Fruit fly (Drosophila melanogaster): ENCODE measurements around the gene alpha-Est4.

The alpha-Est4 gene

DNA sequence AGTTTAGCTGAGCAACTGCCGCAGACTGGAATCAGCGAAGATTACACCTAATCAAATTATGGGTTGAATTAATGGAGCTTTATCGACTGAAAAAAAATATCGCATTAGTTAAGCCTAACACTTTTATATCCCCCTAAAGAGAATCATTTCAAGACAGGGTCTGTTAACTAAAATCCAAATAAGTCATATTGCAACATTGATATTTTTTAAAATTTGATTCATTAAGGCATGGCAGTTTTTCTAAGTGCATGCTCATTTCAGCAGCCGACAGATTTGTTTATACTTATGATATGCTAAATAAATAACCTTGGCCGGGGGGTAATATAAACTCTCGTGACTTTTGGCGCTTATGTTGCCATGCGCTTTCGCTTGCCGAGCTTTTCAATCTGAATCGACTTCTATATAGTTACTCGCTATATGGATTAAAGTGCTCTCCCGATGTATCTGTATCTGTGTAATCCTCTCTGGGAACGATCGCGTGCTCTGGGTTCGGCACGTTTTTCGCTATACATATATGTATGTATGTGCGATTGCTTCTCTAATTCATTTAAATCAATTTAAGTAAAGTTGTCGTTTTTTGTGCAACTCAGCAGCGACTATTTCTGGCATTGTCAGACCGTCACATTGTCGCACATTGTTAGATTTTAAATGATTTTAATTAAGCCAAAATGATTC, 32.0 kb downstream of the alpha-Est4 start (continued):
- TF ChIP-seq cas (GFP tag; IDR thresholded peaks at IDR 0.05) = peak; percentile 76
- TF ChIP-seq chif (GFP tag; optimal IDR thresholded peaks at IDR 0.05) = peak in 1 of 2 experiments; percentile 84
- TF ChIP-seq Sox102F (GFP tag; optimal IDR thresholded peaks at IDR 0.05) = peak; percentile 55
- peak; percentile 76 for TF ChIP-seq Oli (tag; optimal IDR thresholded peaks at IDR 0.05)
- no peak for TF ChIP-seq mld (GFP tag; IDR thresholded peaks at IDR 0.05; ENCODE audit: partially characterized antibody)
- no peak for TF ChIP-seq ewg (GFP tag; optimal IDR thresholded peaks at IDR 0.05)
- peak; percentile 86 for TF ChIP-seq eyg (GFP tag; optimal IDR thresholded peaks at IDR 0.05)
- TF ChIP-seq Eip74EF (GFP tag; optimal IDR thresholded peaks at IDR 0.05) = peak in 1 of 2 experiments; percentile 26
- TF ChIP-seq CG2889 (GFP tag; IDR thresholded peaks at IDR 0.05) = peak; percentile 86
- peak; percentile 91 for TF ChIP-seq pho (GFP tag; optimal IDR thresholded peaks at IDR 0.05)
- no peak for TF ChIP-seq oc (tag; optimal IDR thresholded peaks at IDR 0.05)
- peak; percentile 84 for TF ChIP-seq CG11695 (GFP tag; IDR thresholded peaks at IDR 0.05)
- no peak for TF ChIP-seq bbx (GFP tag; IDR thresholded peaks at IDR 0.05; ENCODE audit: partially characterized antibody)
- TF ChIP-seq bowl (GFP tag; IDR thresholded peaks at IDR 0.05) = 0 out of 2 replicates have a peak, but pooled peaks have one; percentile 49
- peak; percentile 55 for TF ChIP-seq CG3995 (GFP tag; optimal IDR thresholded peaks at IDR 0.05)
- peak; percentile 72 for TF ChIP-seq CG6854 (GFP tag; optimal IDR thresholded peaks at IDR 0.05)
- TF ChIP-seq CG7786 (GFP tag; optimal IDR thresholded peaks at IDR 0.05) = peak; percentile 90
- TF ChIP-seq en (GFP tag; optimal IDR thresholded peaks at IDR 0.05) = peak; percentile 57
- no peak for TF ChIP-seq ac (GFP tag; optimal IDR thresholded peaks at IDR 0.05)
- TF ChIP-seq NFAT (GFP tag; IDR thresholded peaks at IDR 0.05) = peak; percentile 83
- no peak for TF ChIP-seq gt (GFP tag; IDR thresholded peaks at IDR 0.05)
- peak; percentile 81; the same call in 2 of the 3 replicates for TF ChIP-seq Mrtf (GFP tag; IDR thresholded peaks at IDR 0.05)
- TF ChIP-seq CG5180 (GFP tag; optimal IDR thresholded peaks at IDR 0.05) = no peak
- peak; percentile 7 for TF ChIP-seq psq (GFP tag; optimal IDR thresholded peaks at IDR 0.05)
- TF ChIP-seq CG1647 (GFP tag; optimal IDR thresholded peaks at IDR 0.05) = peak; percentile 64
- no peak for TF ChIP-seq CG8290 (GFP tag; optimal IDR thresholded peaks at IDR 0.05)
- peak in 1 of 2 experiments; percentile 95 for TF ChIP-seq CG8290 (tag; optimal IDR thresholded peaks at IDR 0.05)
- no peak for TF ChIP-seq CG34224 (GFP tag; IDR thresholded peaks at IDR 0.05; ENCODE audit: partially characterized antibody)
- TF ChIP-seq CG11723 (GFP tag; optimal IDR thresholded peaks at IDR 0.05) = peak; percentile 23
- no peak for TF ChIP-seq ATbp (GFP tag; optimal IDR thresholded peaks at IDR 0.05)
- TF ChIP-seq onecut (GFP tag; IDR thresholded peaks at IDR 0.05) = no peak
- peak; percentile 82 for TF ChIP-seq Aef1 (GFP tag; IDR thresholded peaks at IDR 0.05)
- no peak for TF ChIP-seq HLHmδ (GFP tag; optimal IDR thresholded peaks at IDR 0.05)
- TF ChIP-seq aop (GFP tag; IDR thresholded peaks at IDR 0.05) = no peak
- no peak for TF ChIP-seq kni (GFP tag; optimal IDR thresholded peaks at IDR 0.05)
- no peak for TF ChIP-seq pfk (GFP tag; optimal IDR thresholded peaks at IDR 0.05)
- no peak for TF ChIP-seq bigmax (GFP tag; optimal IDR thresholded peaks at IDR 0.05)
- peak; percentile 30 for TF ChIP-seq NC2α (GFP tag; optimal IDR thresholded peaks at IDR 0.05)
- no peak for TF ChIP-seq HLH4C (GFP tag; IDR thresholded peaks at IDR 0.05; ENCODE audit: partially characterized antibody)
- TF ChIP-seq Kr (GFP tag; optimal IDR thresholded peaks at IDR 0.05) = no peak
- no peak for TF ChIP-seq CG17186 (GFP tag; optimal IDR thresholded peaks at IDR 0.05)
- no peak for TF ChIP-seq corto (GFP tag; optimal IDR thresholded peaks at IDR 0.05)
- no peak for TF ChIP-seq Nf-YA (GFP tag; IDR thresholded peaks at IDR 0.05)
- no peak for TF ChIP-seq CG6791 (GFP tag; IDR thresholded peaks at IDR 0.05; ENCODE audit: partially characterized antibody)
- no peak for TF ChIP-seq gsb-n (tag; optimal IDR thresholded peaks at IDR 0.05)
- TF ChIP-seq CG12769 (tag; optimal IDR thresholded peaks at IDR 0.05) = peak; percentile 97
- TF ChIP-seq maf-S (GFP tag; optimal IDR thresholded peaks at IDR 0.05) = peak; percentile 84
- peak; percentile 32 for TF ChIP-seq CG4617 (GFP tag; optimal IDR thresholded peaks at IDR 0.05; ENCODE audit: borderline replicate concordance)
- 0 out of 3 replicates have a peak, but pooled peaks have one; percentile 14 for TF ChIP-seq croc (GFP tag; conservative IDR thresholded peaks at IDR 0.05)

Measured in whole organism, embryonic.